Worm (Caenorhabditis elegans): ENCODE data around the gene panl-3.

The panl-3 gene

DNA sequence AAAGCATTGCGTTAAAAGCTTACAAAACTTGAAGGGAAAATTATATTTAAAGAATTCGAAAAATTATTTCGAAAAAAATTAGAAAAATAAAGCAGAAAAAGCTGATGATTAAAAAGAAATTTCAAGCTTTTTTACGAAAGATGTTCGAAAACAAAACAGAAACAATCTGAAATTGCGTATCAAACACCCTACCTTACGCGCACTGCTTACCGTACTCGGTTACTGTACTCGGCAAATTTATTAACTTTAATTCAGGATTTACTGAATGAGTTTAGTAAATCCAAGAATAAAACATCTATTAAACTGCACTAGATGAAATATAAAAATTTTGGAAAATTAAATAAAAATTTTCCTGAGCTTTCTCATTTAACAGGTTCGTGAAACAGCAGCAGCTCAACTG lies 43.6 kb downstream of the panl-3 start:
- TF ChIP-seq fkh-4 (tag; optimal IDR thresholded peaks at IDR 0.05; ENCODE audit: borderline replicate concordance) (no peak), lsy-2 (tag; optimal IDR thresholded peaks at IDR 0.05) (peak in 1 of 2 experiments; percentile 85), C34B4.2 (tag; optimal IDR thresholded peaks at IDR 0.05) (no peak), fkh-10 (GFP tag; optimal IDR thresholded peaks at IDR 0.05) (no peak)

DNA sequence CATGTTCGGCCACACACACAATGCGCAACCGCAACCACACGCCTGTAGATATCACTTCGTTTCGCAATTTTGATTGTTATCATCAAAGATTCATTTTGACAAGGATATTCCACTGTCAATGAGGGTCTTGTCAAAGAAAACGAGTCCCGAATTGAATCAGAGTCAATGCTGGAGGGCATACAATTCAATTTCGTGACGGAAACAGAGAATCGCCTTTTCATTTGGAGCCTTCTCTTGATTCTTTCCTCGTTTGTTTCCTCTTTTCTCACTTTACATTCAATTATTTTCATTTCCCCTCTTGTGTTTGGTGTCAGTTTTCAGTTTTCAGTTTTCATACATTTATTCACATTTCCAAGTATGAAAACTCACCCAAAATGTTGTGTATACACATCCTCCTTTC lies 48.5 kb downstream of the panl-3 start:
- peak; percentile 16 for TF ChIP-seq ces-1 (GFP tag; optimal IDR thresholded peaks at IDR 0.05)
- TF ChIP-seq fkh-10 (GFP tag; optimal IDR thresholded peaks at IDR 0.05), result peak; percentile 80
- TF ChIP-seq lin-14 (GFP tag; optimal IDR thresholded peaks at IDR 0.05), result peak; percentile 33
- TF ChIP-seq rnt-1 (tag; optimal IDR thresholded peaks at IDR 0.05), result no peak
- peak; percentile 48 for TF ChIP-seq nhr-85 (tag)
- peak; percentile 19 for TF ChIP-seq blmp-1 (tag; optimal IDR thresholded peaks at IDR 0.05)
- no peak for TF ChIP-seq C16A3.4 (tag; optimal IDR thresholded peaks at IDR 0.05)

DNA sequence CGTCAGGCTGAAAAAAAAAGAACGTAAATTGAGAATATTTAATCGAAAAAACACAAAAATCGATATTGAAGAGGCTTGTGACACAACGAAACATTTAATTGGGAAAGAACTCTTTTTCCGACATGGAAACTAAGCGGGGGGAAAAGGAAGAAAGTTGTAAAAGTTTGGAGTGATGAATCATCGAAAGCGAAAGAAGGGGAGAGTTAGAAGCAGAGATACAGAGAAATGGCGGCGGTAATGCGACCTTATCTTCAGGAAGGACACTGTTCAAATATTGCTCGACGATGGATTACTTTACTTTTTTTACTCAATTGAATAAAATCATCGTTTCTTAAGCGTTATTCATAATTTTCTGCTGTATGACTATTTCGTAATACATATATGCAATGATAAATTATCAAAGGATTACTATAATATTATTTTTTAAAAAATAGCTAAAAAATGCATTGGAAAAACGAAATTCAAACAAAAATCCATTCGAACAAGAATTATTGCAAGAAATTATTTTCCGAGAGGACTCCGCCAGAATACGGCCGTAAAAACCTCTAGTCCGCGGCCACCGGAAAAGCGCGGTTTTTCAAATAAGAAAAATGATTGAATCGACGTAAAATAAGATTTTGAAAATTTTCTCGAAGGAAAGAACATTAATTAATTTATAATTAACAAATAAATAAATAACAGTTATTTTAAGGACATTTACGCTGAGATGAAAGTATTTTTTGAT lies 49.1 kb downstream of the panl-3 start, which contains the start of gene dhhc-4:
Gene dhhc-4, minus strand, starts transcription at position 13 of the 724 bp plus-strand sequence.
- TF ChIP-seq nhr-71 (tag; optimal IDR thresholded peaks at IDR 0.05) (peak; percentile 94), nhr-20 (tag; optimal IDR thresholded peaks at IDR 0.05) (peak; percentile 85), lin-35 (GFP tag; optimal IDR thresholded peaks at IDR 0.05) (peak; percentile 92 to 93), snu-23 (GFP tag; optimal IDR thresholded peaks at IDR 0.05) (peak; percentile 77), unc-86 (tag; optimal IDR thresholded peaks at IDR 0.05) (peak; percentile 83), unc-30 (tag; optimal IDR thresholded peaks at IDR 0.05) (no peak), ceh-63 (GFP tag; optimal IDR thresholded peaks at IDR 0.05) (no peak), efl-1 (optimal IDR thresholded peaks at IDR 0.05) (peak; percentile 88 to 94), efl-1 (GFP tag; optimal IDR thresholded peaks at IDR 0.05 in 1 of 2) (peak; percentile 93 to 99), efl-3 (GFP tag; optimal IDR thresholded peaks at IDR 0.05) (peak; percentile 80), tbx-2 (tag; optimal IDR thresholded peaks at IDR 0.05) (peak; percentile 94), aha-1 (tag; optimal IDR thresholded peaks at IDR 0.05) (no peak), nhr-84 (tag; optimal IDR thresholded peaks at IDR 0.05) (no peak), tlp-1 (tag; optimal IDR thresholded peaks at IDR 0.05) (no peak), unc-62 (GFP tag; optimal IDR thresholded peaks at IDR 0.05) (no peak), irx-1 (tag; optimal IDR thresholded peaks at IDR 0.05) (peak; percentile 95), ztf-4 (tag; optimal IDR thresholded peaks at IDR 0.05) (no peak), pag-3 (tag; optimal IDR thresholded peaks at IDR 0.05; ENCODE audit: borderline replicate concordance, insufficient read depth) (no peak), elt-2 (tag; optimal IDR thresholded peaks at IDR 0.05) (peak; percentile 72), Y116A8C.19 (tag; optimal IDR thresholded peaks at IDR 0.05; ENCODE audit: borderline replicate concordance) (peak; percentile 73), swsn-7 (tag; optimal IDR thresholded peaks at IDR 0.05) (peak; percentile 89), zag-1 (tag; optimal IDR thresholded peaks at IDR 0.05) (no peak), nhr-85 (tag) (peak; percentile 92), lin-39 (tag; optimal IDR thresholded peaks at IDR 0.05) (peak; percentile 86), nhr-19 (GFP tag; conservative IDR thresholded peaks at IDR 0.05) (peak; percentile 90), ets-5 (GFP tag; IDR thresholded peaks at IDR 0.05) (no peak), nhr-11 (tag; optimal IDR thresholded peaks at IDR 0.05) (no peak), ces-1 (GFP tag; optimal IDR thresholded peaks at IDR 0.05) (no peak), nhr-47 (tag; optimal IDR thresholded peaks at IDR 0.05) (peak; percentile 95), skn-1 (tag; optimal IDR thresholded peaks at IDR 0.05) (peak; percentile 30), fkh-8 (tag; optimal IDR thresholded peaks at IDR 0.05) (peak; percentile 85), C16A3.4 (tag; optimal IDR thresholded peaks at IDR 0.05) (peak; percentile 12), lin-13 (GFP tag; optimal IDR thresholded peaks at IDR 0.05) (no peak), ceh-90 (tag; optimal IDR thresholded peaks at IDR 0.05) (peak; percentile 97), dsc-1 (tag; optimal IDR thresholded peaks at IDR 0.05) (peak; percentile 94), isw-1 (GFP tag; IDR thresholded peaks at IDR 0.05) (peak; percentile 82), ama-1 (optimal IDR thresholded peaks at IDR 0.05) (no peak), fkh-10 (GFP tag; optimal IDR thresholded peaks at IDR 0.05) (no peak), mef-2 (tag; optimal IDR thresholded peaks at IDR 0.05) (no peak), nhr-28 (tag; optimal IDR thresholded peaks at IDR 0.05) (no peak), egl-13 (tag; optimal IDR thresholded peaks at IDR 0.05) (peak; percentile 95), nhr-76 (tag; optimal IDR thresholded peaks at IDR 0.05) (no peak), elt-3 (tag; optimal IDR thresholded peaks at IDR 0.05) (no peak)
